Worm (Caenorhabditis elegans): Measurements from ENCODE around the gene F55G1.1.

Gene F55G1.1

ce11 chrIV:7477197-7477596, 14.4 kb upstream of the F55G1.1 start, which contains the start of gene pycr-4:
pycr-4 (minus strand) TSS chrIV:7477297.
- TF ChIP-seq hlh-12 (tag; optimal IDR thresholded peaks at IDR 0.05) (no peak), hmg-1.2 (GFP tag; IDR thresholded peaks at IDR 0.05) (peak; percentile 36; the same call in 1 of the 2 replicates)

DNA sequence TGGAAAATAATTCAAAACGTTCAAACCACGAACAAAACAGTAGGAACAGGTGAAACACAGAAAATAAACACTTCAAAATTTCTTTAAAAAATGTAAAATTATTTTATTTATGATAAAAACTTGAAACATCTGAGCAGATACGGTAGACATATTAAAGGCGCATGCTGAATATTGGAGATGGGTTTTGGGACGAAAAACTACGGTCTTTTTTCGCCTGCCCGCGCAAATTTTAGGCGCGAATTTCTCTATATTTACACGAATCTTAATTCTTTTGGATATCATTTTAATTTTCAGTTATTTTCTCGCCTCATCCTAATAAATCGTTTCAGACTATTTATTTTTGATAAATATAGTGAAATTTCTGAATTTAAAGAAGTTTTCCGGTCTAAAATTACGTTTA, 13.9 kb upstream of the F55G1.1 start:
- peak; percentile 94 for TF ChIP-seq snpc-3.4 (tag; optimal IDR thresholded peaks at IDR 0.05)
- TF ChIP-seq F55B11.4 (tag; optimal IDR thresholded peaks at IDR 0.05; ENCODE audit: borderline replicate concordance, insufficient read depth) = no peak
- peak; percentile 72 for TF ChIP-seq ekl-4 (GFP tag; IDR thresholded peaks at IDR 0.05)
- TF ChIP-seq unc-130 (GFP tag; optimal IDR thresholded peaks at IDR 0.05) = peak; percentile 79
- TF ChIP-seq hrde-1 (tag; optimal IDR thresholded peaks at IDR 0.05; ENCODE audit: borderline replicate concordance) = peak; percentile 69
- peak; percentile 98 for TF ChIP-seq F33H1.4 (GFP tag; IDR thresholded peaks at IDR 0.05)
- no peak for TF ChIP-seq tbx-9 (tag; optimal IDR thresholded peaks at IDR 0.05; ENCODE audit: borderline replicate concordance)
- no peak for TF ChIP-seq dpff-1 (tag; optimal IDR thresholded peaks at IDR 0.05)
- TF ChIP-seq xnd-1 (tag; optimal IDR thresholded peaks at IDR 0.05) = peak; percentile 95
- no peak for TF ChIP-seq ztf-22 (GFP tag; optimal IDR thresholded peaks at IDR 0.05)
- no peak for TF ChIP-seq F57C9.4 (tag; optimal IDR thresholded peaks at IDR 0.05)
- no peak for TF ChIP-seq ama-1 (optimal IDR thresholded peaks at IDR 0.05)
- TF ChIP-seq ama-1 (GFP tag; optimal IDR thresholded peaks at IDR 0.05) = no peak
- peak; percentile 79 for TF ChIP-seq tlf-1 (GFP tag; optimal IDR thresholded peaks at IDR 0.05)
- TF ChIP-seq madf-8 (GFP tag; conservative IDR thresholded peaks at IDR 0.05) = peak; percentile 95
- no peak for TF ChIP-seq lin-40 (tag; optimal IDR thresholded peaks at IDR 0.05)
- TF ChIP-seq attf-5 (GFP tag; optimal IDR thresholded peaks at IDR 0.05) = no peak
- peak; percentile 90 for TF ChIP-seq pbrm-1 (GFP tag; IDR thresholded peaks at IDR 0.05)
- peak; percentile 98 for TF ChIP-seq dpl-1 (GFP tag; optimal IDR thresholded peaks at IDR 0.05)
- TF ChIP-seq madf-3 (GFP tag; IDR thresholded peaks at IDR 0.05) = peak; percentile 89
- peak; percentile 92 for TF ChIP-seq Y95B8A.8 (GFP tag; IDR thresholded peaks at IDR 0.05)
- peak; percentile 77 for TF ChIP-seq snpc-4 (GFP tag; optimal IDR thresholded peaks at IDR 0.05)
- peak in 3 of 4 experiments; percentile 40 to 61 (median 41) for TF ChIP-seq snpc-4 (tag; optimal IDR thresholded peaks at IDR 0.05)
- peak; percentile 98 for TF ChIP-seq lsl-1 (GFP tag; optimal IDR thresholded peaks at IDR 0.05)
- peak; percentile 54; the same call in 1 of the 2 replicates for TF ChIP-seq mcd-1 (GFP tag; IDR thresholded peaks at IDR 0.05)
- no peak for TF ChIP-seq ceh-58 (GFP tag; IDR thresholded peaks at IDR 0.05)
- no peak for TF ChIP-seq akir-1 (GFP tag; optimal IDR thresholded peaks at IDR 0.05)
- peak; percentile 80 for TF ChIP-seq rcor-1 (GFP tag; IDR thresholded peaks at IDR 0.05)
- TF ChIP-seq lir-1 (GFP tag; conservative IDR thresholded peaks at IDR 0.05) = peak; percentile 48; the same call in 1 of the 2 replicates
- TF ChIP-seq B0336.3 (GFP tag; IDR thresholded peaks at IDR 0.05) = 0 out of 2 replicates have a peak, but pooled peaks have one; percentile 17
- no peak for TF ChIP-seq hmg-20 (GFP tag; IDR thresholded peaks at IDR 0.05)
- TF ChIP-seq Y67H2A.10 (GFP tag; conservative IDR thresholded peaks at IDR 0.05) = peak; percentile 56; the same call in 1 of the 2 replicates
- TF ChIP-seq mel-28 (tag; optimal IDR thresholded peaks at IDR 0.05; ENCODE audit: borderline replicate concordance) = no peak
- peak; percentile 99 for TF ChIP-seq madf-6 (GFP tag; IDR thresholded peaks at IDR 0.05)
- TF ChIP-seq pha-4 (tag; optimal IDR thresholded peaks at IDR 0.05) = no peak
- no peak for TF ChIP-seq ceh-79 (tag; optimal IDR thresholded peaks at IDR 0.05)
- TF ChIP-seq mxl-1 (tag; optimal IDR thresholded peaks at IDR 0.05) = no peak
- TF ChIP-seq snpc-1.1 (tag; optimal IDR thresholded peaks at IDR 0.05; ENCODE audit: insufficient read depth) = peak; percentile 72
- TF ChIP-seq C17E4.6 (GFP tag; IDR thresholded peaks at IDR 0.05) = peak; percentile 59; the same call in 1 of the 2 replicates
- TF ChIP-seq K12H6.12 (tag; optimal IDR thresholded peaks at IDR 0.05) = no peak
- peak; percentile 73; the same call in 1 of the 2 replicates for TF ChIP-seq hsf-1 (GFP tag; IDR thresholded peaks at IDR 0.05)
- peak; percentile 37 for TF ChIP-seq athp-1 (tag; optimal IDR thresholded peaks at IDR 0.05)
- TF ChIP-seq B0035.1 (tag; optimal IDR thresholded peaks at IDR 0.05) = no peak
- TF ChIP-seq hmg-1.2 (GFP tag; IDR thresholded peaks at IDR 0.05) = peak; percentile 54
- no peak for TF ChIP-seq madf-10 (tag; optimal IDR thresholded peaks at IDR 0.05)
- peak; percentile 69 for TF ChIP-seq tbp1 (GFP tag; optimal IDR thresholded peaks at IDR 0.05)

Data from whole organism, young adult.